Fruit fly (Drosophila melanogaster) whole organism, embryonic: ENCODE results near the gene Ir67a.

Experiments
- CG10147 ChIP-seq: fragments of 200-800 bp; sonication (Bioruptor generic); optimal IDR thresholded peaks from 2 replicates; lab custom pipeline; 2019; ENCODE audit warnings: missing biosample characterization, mild to moderate bottlenecking, missing genetic modification characterization, moderate library complexity
- CG11398 ChIP-seq: fragments of 200-800 bp; sonication (Bioruptor generic); optimal IDR thresholded peaks from 2 replicates; lab custom pipeline; 2016; ENCODE audit warnings: missing biosample characterization, missing genetic modification characterization
- CG11504 ChIP-seq: fragments of 200-800 bp; sonication (Bioruptor generic); optimal IDR thresholded peaks from 3 replicates; lab custom pipeline; 2019; ENCODE audit warnings: missing biosample characterization, mild to moderate bottlenecking, missing genetic modification characterization, moderate library complexity
- CG12299 ChIP-seq: fragments of 200-800 bp; sonication (Bioruptor generic); optimal IDR thresholded peaks from 2 replicates; lab custom pipeline; 2018; ENCODE audit warnings: missing biosample characterization, mild to moderate bottlenecking, missing genetic modification characterization
- CG14014 ChIP-seq: fragments of 200-800 bp; sonication (Bioruptor generic); IDR thresholded peaks from 2 replicates; pipeline ENCODE4 v1.3.6; 2022; ENCODE audit warnings: missing biosample characterization, missing genetic modification characterization
- CG14667 ChIP-seq: fragments of 200-800 bp; sonication (Bioruptor generic); IDR thresholded peaks from 2 replicates; pipeline ENCODE4 v1.3.6; 2022; ENCODE audit warnings: missing biosample characterization, missing genetic modification characterization
- CG15269 ChIP-seq: fragments of 200-800 bp; sonication (Bioruptor generic); optimal IDR thresholded peaks from 2 replicates; lab custom pipeline; 2018; ENCODE audit warnings: missing biosample characterization, mild to moderate bottlenecking, missing genetic modification characterization, moderate library complexity
- CG15514 ChIP-seq: fragments of 200-800 bp; sonication (Bioruptor generic); optimal IDR thresholded peaks from 3 replicates; lab custom pipeline; 2017; ENCODE audit warnings: missing biosample characterization, missing genetic modification characterization, mild to moderate bottlenecking, moderate library complexity, missing genetic modification reagents
- CG1603 ChIP-seq: fragments of 200-800 bp; sonication (Bioruptor generic); optimal IDR thresholded peaks from 2 replicates; lab custom pipeline; 2019; ENCODE audit warnings: missing biosample characterization, mild to moderate bottlenecking, missing genetic modification characterization, moderate library complexity
- CG17361 ChIP-seq: fragments of 200-800 bp; sonication (Bioruptor generic); IDR thresholded peaks from 3 replicates; pipeline ENCODE4 v1.3.6; 2022; ENCODE audit warnings: missing biosample characterization, missing genetic modification characterization
- CG18262 ChIP-seq: fragments of 200-800 bp; optimal IDR thresholded peaks from 3 replicates; lab custom pipeline; 2019; ENCODE audit warnings: missing biosample characterization, mild to moderate bottlenecking, missing genetic modification characterization, moderate library complexity
- CG30020 ChIP-seq: fragments of 200-800 bp; optimal IDR thresholded peaks from 2 replicates; lab custom pipeline; 2019; ENCODE audit warnings: missing biosample characterization, mild to moderate bottlenecking, missing genetic modification characterization, moderate library complexity
- CG30403 ChIP-seq: fragments of 200-800 bp; sonication (Bioruptor generic); optimal IDR thresholded peaks from 3 replicates; lab custom pipeline; 2016; ENCODE audit warnings: missing biosample characterization, missing genetic modification characterization
- CG31441 ChIP-seq: fragments of 200-800 bp; sonication (Bioruptor generic); IDR thresholded peaks from 2 replicates; pipeline ENCODE4 v1.3.6; 2022; ENCODE audit warnings: missing biosample characterization, missing genetic modification characterization
- CG33557 ChIP-seq: fragments of 200-800 bp; sonication (Bioruptor generic); optimal IDR thresholded peaks from 2 replicates; lab custom pipeline; 2019; ENCODE audit warnings: missing biosample characterization, mild to moderate bottlenecking, missing genetic modification characterization, moderate library complexity
- CG7357 ChIP-seq: fragments of 200-800 bp; sonication (Bioruptor generic); IDR thresholded peaks from 3 replicates; pipeline ENCODE4 v1.3.6; 2022; ENCODE audit warnings: missing biosample characterization, missing genetic modification characterization
- CG7556 ChIP-seq: fragments of 200-800 bp; sonication (Bioruptor generic); optimal IDR thresholded peaks from 2 replicates; lab custom pipeline; 2017; ENCODE audit warnings: missing biosample characterization, mild to moderate bottlenecking, missing genetic modification characterization
- CG7745 ChIP-seq: fragments of 200-800 bp; sonication (Bioruptor generic); optimal IDR thresholded peaks from 2 replicates; lab custom pipeline; 2018; ENCODE audit warnings: missing biosample characterization, mild to moderate bottlenecking, missing genetic modification characterization, moderate library complexity
- CG8924 ChIP-seq: fragments of 200-800 bp; optimal IDR thresholded peaks from 3 replicates; lab custom pipeline; 2019; ENCODE audit warnings: missing biosample characterization, mild to moderate bottlenecking, missing genetic modification characterization, moderate library complexity
- CTCF ChIP-seq: fragments of 200-800 bp; sonication (Bioruptor generic); optimal IDR thresholded peaks from 2 replicates; lab custom pipeline; 2017; ENCODE audit warnings: missing biosample characterization, mild to moderate bottlenecking, missing genetic modification characterization, moderate library complexity
- CoRest ChIP-seq: fragments of 200-800 bp; sonication (Bioruptor generic); optimal IDR thresholded peaks from 3 replicates; lab custom pipeline; 2018; ENCODE audit warnings: missing biosample characterization, mild to moderate bottlenecking, missing genetic modification characterization, moderate library complexity
- D19B ChIP-seq: fragments of 200-800 bp; sonication (Bioruptor generic); optimal IDR thresholded peaks from 2 replicates; lab custom pipeline; 2017; ENCODE audit warnings: missing biosample characterization, mild to moderate bottlenecking, missing genetic modification characterization
- Hr3 ChIP-seq: fragments of 200-800 bp; sonication (Bioruptor generic); optimal IDR thresholded peaks from 3 replicates; lab custom pipeline; 2016; ENCODE audit warnings: missing biosample characterization, missing genetic modification characterization
- Hr51 ChIP-seq, 2 experiments: fragments of 200-800 bp; sonication (Bioruptor generic); optimal IDR thresholded peaks; 2 replicates in 1 of 2; 3 replicates in 1 of 2; lab custom pipeline; 2016 to 2018; ENCODE audit warnings: missing biosample characterization in 2 of 2, missing genetic modification characterization in 2 of 2, mild to moderate bottlenecking in 1 of 2, moderate library complexity in 1 of 2
- MTF-1 ChIP-seq: fragments of 200-800 bp; sonication (Bioruptor generic); optimal IDR thresholded peaks from 2 replicates; lab custom pipeline; 2018; ENCODE audit warnings: missing biosample characterization, mild to moderate bottlenecking, missing genetic modification characterization, borderline replicate concordance
- Meics ChIP-seq: fragments of 200-800 bp; sonication (Bioruptor generic); optimal IDR thresholded peaks from 2 replicates; lab custom pipeline; 2017; ENCODE audit warnings: missing biosample characterization, mild to moderate bottlenecking, missing genetic modification characterization
- Nf-YB ChIP-seq: fragments of 200-800 bp; sonication (Bioruptor generic); optimal IDR thresholded peaks from 3 replicates; lab custom pipeline; 2019; ENCODE audit warnings: missing biosample characterization, mild to moderate bottlenecking, missing genetic modification characterization, moderate library complexity
- PHDP ChIP-seq: fragments of 200-800 bp; sonication (Bioruptor generic); optimal IDR thresholded peaks from 3 replicates; lab custom pipeline; 2018; ENCODE audit warnings: missing biosample characterization, mild to moderate bottlenecking, missing genetic modification characterization, moderate library complexity
- Vsx1 ChIP-seq: fragments of 200-800 bp; sonication (Bioruptor generic); optimal IDR thresholded peaks from 2 replicates; lab custom pipeline; 2017; ENCODE audit warnings: missing biosample characterization, mild to moderate bottlenecking, missing genetic modification characterization, missing genetic modification reagents
- Xrp1 ChIP-seq: fragments of 200-800 bp; sonication (Bioruptor generic); IDR thresholded peaks from 2 replicates; pipeline ENCODE4 v1.3.6; 2022; ENCODE audit warnings: missing biosample characterization, missing genetic modification characterization
- ac ChIP-seq: fragments of 200-800 bp; sonication (Bioruptor generic); optimal IDR thresholded peaks from 3 replicates; lab custom pipeline; 2017; ENCODE audit warnings: missing biosample characterization, mild to moderate bottlenecking, missing genetic modification characterization
- cato ChIP-seq: fragments of 200-800 bp; sonication (Bioruptor generic); optimal IDR thresholded peaks from 2 replicates; lab custom pipeline; 2016; ENCODE audit warnings: missing biosample characterization, missing genetic modification characterization, borderline replicate concordance
- ci ChIP-seq: fragments of 200-800 bp; sonication (Bioruptor generic); IDR thresholded peaks from 3 replicates; pipeline ENCODE4 v1.3.6; 2022; ENCODE audit warnings: missing biosample characterization, missing genetic modification characterization
- dmrt11E ChIP-seq: fragments of 200-800 bp; sonication (Bioruptor generic); optimal IDR thresholded peaks from 3 replicates; lab custom pipeline; 2018; ENCODE audit warnings: missing biosample characterization, mild to moderate bottlenecking, missing genetic modification characterization, moderate library complexity
- dpn ChIP-seq, 2 experiments: fragments of 200-800 bp; sonication (Bioruptor generic); optimal IDR thresholded peaks; 3 replicates each; lab custom pipeline; 2016; ENCODE audit warnings: missing biosample characterization in 2 of 2, missing genetic modification characterization in 2 of 2
- fd96Cb ChIP-seq: fragments of 200-800 bp; sonication (Bioruptor generic); optimal IDR thresholded peaks from 2 replicates; lab custom pipeline; 2018; ENCODE audit warnings: missing biosample characterization, mild to moderate bottlenecking, missing genetic modification characterization, moderate library complexity
- gfzf ChIP-seq: fragments of 200-800 bp; sonication (Bioruptor generic); optimal IDR thresholded peaks from 2 replicates; lab custom pipeline; 2016; ENCODE audit warnings: missing biosample characterization, mild to moderate bottlenecking, missing genetic modification characterization, moderate library complexity
- lmd ChIP-seq: fragments of 200-800 bp; sonication (Bioruptor generic); IDR thresholded peaks from 2 replicates; pipeline ENCODE4 v1.3.6; 2022; ENCODE audit warnings: missing biosample characterization, missing genetic modification characterization
- luna ChIP-seq: fragments of 200-800 bp; sonication (Bioruptor generic); optimal IDR thresholded peaks from 2 replicates; lab custom pipeline; 2016; ENCODE audit warnings: missing biosample characterization, missing genetic modification characterization
- pan ChIP-seq, 4 experiments: fragments of >200 bp in 3 of 4; fragments of 200-800 bp in 1 of 4; sonication (Bioruptor generic) in 1 of 4; optimal IDR thresholded peaks in 3 of 4; IDR thresholded peaks in 1 of 4; 2 replicates each; pipeline versions ENCODE4 v1.3.6 to Lab custom; 2017 to 2022; ENCODE audit warnings: missing biosample characterization in 2 of 4, missing genetic modification characterization in 2 of 4, mixed read lengths in 1 of 4
- row ChIP-seq: fragments of 200-800 bp; sonication (Bioruptor generic); IDR thresholded peaks from 3 replicates; pipeline ENCODE4 v1.3.6; 2022; ENCODE audit warnings: missing biosample characterization, missing genetic modification characterization
- salm ChIP-seq: fragments of 200-800 bp; sonication (Bioruptor generic); optimal IDR thresholded peaks from 2 replicates; lab custom pipeline; 2018; ENCODE audit warnings: missing biosample characterization, mild to moderate bottlenecking, missing genetic modification characterization
- sd ChIP-seq: fragments of 200-800 bp; sonication (Bioruptor generic); optimal IDR thresholded peaks from 3 replicates; lab custom pipeline; 2018; ENCODE audit warnings: missing biosample characterization, mild to moderate bottlenecking, missing genetic modification characterization, moderate library complexity
- sisA ChIP-seq: fragments of 200-800 bp; sonication (Bioruptor generic); IDR thresholded peaks from 2 replicates; pipeline ENCODE4 v1.3.6; 2022; ENCODE audit warnings: missing biosample characterization, missing genetic modification characterization
- stc ChIP-seq: fragments of 200-800 bp; sonication (Bioruptor generic); IDR thresholded peaks from 2 replicates; pipeline ENCODE4 v1.3.6; 2022; ENCODE audit warnings: missing biosample characterization, missing genetic modification characterization
- tgo ChIP-seq: fragments of 200-800 bp; sonication (Bioruptor generic); IDR thresholded peaks from 3 replicates; pipeline ENCODE4 v1.3.6; 2022; ENCODE audit warnings: missing biosample characterization, missing genetic modification characterization
- toy ChIP-seq: fragments of 200-800 bp; sonication (Bioruptor generic); IDR thresholded peaks from 2 replicates; pipeline ENCODE4 v1.3.6; 2022; ENCODE audit warnings: missing biosample characterization, missing genetic modification characterization
- trem ChIP-seq: fragments of 200-800 bp; optimal IDR thresholded peaks from 3 replicates; lab custom pipeline; 2019; ENCODE audit warnings: missing biosample characterization, mild to moderate bottlenecking, missing genetic modification characterization, moderate library complexity
- trh ChIP-seq: fragments of 200-800 bp; sonication (Bioruptor generic); optimal IDR thresholded peaks from 2 replicates; lab custom pipeline; 2016; ENCODE audit warnings: missing biosample characterization, missing genetic modification characterization
- vvl ChIP-seq: fragments of 200-800 bp; sonication (Bioruptor generic); IDR thresholded peaks from 2 replicates; pipeline ENCODE4 v1.3.6; 2022; ENCODE audit warnings: missing biosample characterization, missing genetic modification characterization

The Ir67a gene

dm6 chr3L:9508653-9509036, 35.2 kb downstream of the Ir67a start (continued):
- TF ChIP-seq ac (no peak), row (GFP tag; lab: Robert Waterston, UW) (peak; percentile 90), CG12299 (tag; lab: Kevin White, UChicago) (peak; percentile 14), trem (peak; percentile 59), CG7357 (no peak; the same call in 2 of the 3 replicates), CG11398 (GFP tag; lab: Kevin White, UChicago) (no peak), CG1603 (no peak), CG31441 (peak; percentile 74), sd (tag; lab: Kevin White, UChicago) (no peak), CG8924 (tag; lab: Kevin White, UChicago) (peak; percentile 68), salm (tag; lab: Kevin White, UChicago) (peak; percentile 56), luna (GFP tag; lab: Kevin White, UChicago) (no peak), fd96Cb (peak; percentile 67), CG14667 (GFP tag; lab: Robert Waterston, UW) (no peak), toy (GFP tag; lab: Robert Waterston, UW) (no peak), PHDP (tag; lab: Kevin White, UChicago) (peak; percentile 71), gfzf (GFP tag; lab: Kevin White, UChicago) (no peak), CG10147 (GFP tag; lab: Kevin White, UChicago) (peak; percentile 19), stc (0 out of 2 replicates have a peak, but pooled peaks have one; percentile 21), CG14014 (GFP tag; lab: Robert Waterston, UW) (no peak), sisA (GFP tag; lab: Robert Waterston, UW) (no peak), CG7556 (peak; percentile 77), MTF-1 (no peak), lmd (GFP tag; lab: Robert Waterston, UW) (peak; percentile 44), Vsx1 (GFP tag; lab: Kevin White, UChicago) (no peak), Hr3 (GFP tag; lab: Kevin White, UChicago) (peak; percentile 53), CG15269 (tag; lab: Kevin White, UChicago) (peak; percentile 70), CTCF (GFP tag; lab: Kevin White, UChicago) (no peak), ci (GFP tag; lab: Robert Waterston, UW) (no peak), CoRest (peak; percentile 61), CG30020 (tag; lab: Kevin White, UChicago) (peak; percentile 8), trh (peak; percentile 0), pan (optimal IDR thresholded peaks at IDR 0.05; lab: Kevin White, UChicago) (peak in 1 of 2 experiments; percentile 29), pan (GFP tag; optimal IDR thresholded peaks at IDR 0.05 in 1 of 2, IDR thresholded peaks at IDR 0.05 in 1 of 2) (peak in 1 of 2 experiments; percentile 28), D19B (GFP tag; lab: Kevin White, UChicago) (peak; percentile 97), CG11504 (tag; lab: Kevin White, UChicago) (peak; percentile 80), CG17361 (GFP tag; lab: Robert Waterston, UW) (peak; percentile 74), dmrt11E (tag; lab: Kevin White, UChicago) (peak; percentile 62), Xrp1 (GFP tag; lab: Robert Waterston, UW) (peak; percentile 81), Nf-YB (peak; percentile 37), Meics (GFP tag; lab: Kevin White, UChicago) (peak; percentile 61), Hr51 (GFP tag; optimal IDR thresholded peaks at IDR 0.05; lab: Kevin White, UChicago) (peak in 1 of 2 experiments; percentile 75), CG7745 (tag; lab: Kevin White, UChicago) (peak; percentile 39), CG18262 (tag; lab: Kevin White, UChicago) (peak; percentile 83), dpn (GFP tag; optimal IDR thresholded peaks at IDR 0.05; lab: Kevin White, UChicago) (peak in 1 of 2 experiments; percentile 0), CG30403 (GFP tag; lab: Kevin White, UChicago) (peak; percentile 22), vvl (peak; percentile 20; the same call in 1 of the 2 replicates), tgo (GFP tag; lab: Robert Waterston, UW) (peak; percentile 32; the same call in 1 of the 3 replicates), CG15514 (GFP tag; lab: Kevin White, UChicago) (no peak), CG33557 (GFP tag; lab: Kevin White, UChicago) (peak; percentile 51), cato (GFP tag; lab: Kevin White, UChicago) (no peak)
